Fruit fly (Drosophila melanogaster) whole organism, embryonic: ENCODE results near the gene CG15027.

Experiments used
- CG10321 ChIP-seq: fragments of 200-800 bp; sonication (Bioruptor generic); IDR thresholded peaks from 2 replicates; pipeline ENCODE4 v1.3.6; 2022; ENCODE audit warnings: missing biosample characterization, missing genetic modification characterization
- CG11504 ChIP-seq: fragments of 200-800 bp; sonication (Bioruptor generic); optimal IDR thresholded peaks from 3 replicates; lab custom pipeline; 2019; ENCODE audit warnings: missing biosample characterization, mild to moderate bottlenecking, missing genetic modification characterization, moderate library complexity
- CG11695 ChIP-seq: fragments of 200-800 bp; sonication (Bioruptor generic); IDR thresholded peaks from 3 replicates; pipeline ENCODE4 v1.3.6; 2022; ENCODE audit warnings: missing biosample characterization, missing genetic modification characterization
- CG11696 ChIP-seq: fragments of 200-800 bp; sonication (Bioruptor generic); IDR thresholded peaks from 2 replicates; pipeline ENCODE4 v1.3.6; 2022; ENCODE audit warnings: missing biosample characterization, missing genetic modification characterization
- CG15514 ChIP-seq: fragments of 200-800 bp; sonication (Bioruptor generic); optimal IDR thresholded peaks from 3 replicates; lab custom pipeline; 2017; ENCODE audit warnings: missing biosample characterization, missing genetic modification characterization, mild to moderate bottlenecking, moderate library complexity, missing genetic modification reagents
- CG15696 ChIP-seq: fragments of 200-800 bp; sonication (Bioruptor generic); optimal IDR thresholded peaks from 2 replicates; lab custom pipeline; 2019; ENCODE audit warnings: missing biosample characterization, mild to moderate bottlenecking, missing genetic modification characterization, moderate library complexity
- CG1602 ChIP-seq: fragments of 200-800 bp; sonication (Bioruptor generic); optimal IDR thresholded peaks from 3 replicates; lab custom pipeline; 2016; ENCODE audit warnings: missing biosample characterization, missing genetic modification characterization
- CG17328 ChIP-seq: fragments of 200-800 bp; sonication (Bioruptor generic); IDR thresholded peaks from 2 replicates; pipeline ENCODE4 v1.3.6; 2022; ENCODE audit warnings: missing biosample characterization, missing genetic modification characterization
- CG17829 ChIP-seq: fragments of 200-800 bp; optimal IDR thresholded peaks from 2 replicates; lab custom pipeline; 2019; ENCODE audit warnings: missing biosample characterization, mild to moderate bottlenecking, missing genetic modification characterization, moderate library complexity
- CG2120 ChIP-seq: fragments of 200-800 bp; sonication (Bioruptor generic); optimal IDR thresholded peaks from 3 replicates; lab custom pipeline; 2016; ENCODE audit warnings: missing biosample characterization, missing genetic modification characterization
- CG30020 ChIP-seq: fragments of 200-800 bp; optimal IDR thresholded peaks from 2 replicates; lab custom pipeline; 2019; ENCODE audit warnings: missing biosample characterization, mild to moderate bottlenecking, missing genetic modification characterization, moderate library complexity
- CG34422 ChIP-seq: fragments of 200-800 bp; sonication (Bioruptor generic); IDR thresholded peaks from 3 replicates; pipeline ENCODE4 v1.3.6; 2022; ENCODE audit warnings: missing biosample characterization, missing genetic modification characterization
- CG4328 ChIP-seq: fragments of 200-800 bp; sonication (Bioruptor generic); optimal IDR thresholded peaks from 3 replicates; lab custom pipeline; 2017; ENCODE audit warnings: missing biosample characterization, missing genetic modification reagents, missing genetic modification characterization
- CG4360 ChIP-seq: fragments of 200-800 bp; sonication (Bioruptor generic); IDR thresholded peaks from 2 replicates; pipeline ENCODE4 v1.3.6; 2022; ENCODE audit warnings: missing biosample characterization, missing genetic modification characterization
- CG4404 ChIP-seq: fragments of 200-800 bp; sonication (Bioruptor generic); IDR thresholded peaks from 2 replicates; pipeline ENCODE4 v1.3.6; 2022; ENCODE audit warnings: missing biosample characterization, missing genetic modification characterization
- E2f2 ChIP-seq: fragments of 200-800 bp; sonication (Bioruptor generic); IDR thresholded peaks from 2 replicates; pipeline ENCODE4 v1.3.6; 2022; ENCODE audit warnings: missing biosample characterization, missing genetic modification characterization
- Fer1 ChIP-seq: fragments of 200-800 bp; sonication (Bioruptor generic); optimal IDR thresholded peaks from 2 replicates; lab custom pipeline; 2017; ENCODE audit warnings: missing biosample characterization, mild to moderate bottlenecking, missing genetic modification characterization
- HmgD ChIP-seq: fragments of 200-800 bp; sonication (Bioruptor generic); optimal IDR thresholded peaks from 3 replicates; lab custom pipeline; 2016; ENCODE audit warnings: missing biosample characterization, missing genetic modification characterization
- Hr3 ChIP-seq: fragments of 200-800 bp; sonication (Bioruptor generic); optimal IDR thresholded peaks from 3 replicates; lab custom pipeline; 2016; ENCODE audit warnings: missing biosample characterization, missing genetic modification characterization
- Hsf ChIP-seq: fragments of 200-800 bp; sonication (Bioruptor generic); optimal IDR thresholded peaks from 3 replicates; lab custom pipeline; 2016; ENCODE audit warnings: missing biosample characterization, missing genetic modification characterization
- Jarid2 ChIP-seq: fragments of 200-800 bp; sonication (Bioruptor generic); optimal IDR thresholded peaks from 3 replicates; lab custom pipeline; 2017; ENCODE audit warnings: mild to moderate bottlenecking, missing biosample characterization, missing genetic modification reagents, missing genetic modification characterization
- Mrtf ChIP-seq: fragments of 200-800 bp; sonication (Bioruptor generic); IDR thresholded peaks from 3 replicates; pipeline ENCODE4 v1.3.6; 2022; ENCODE audit warnings: missing biosample characterization, missing genetic modification characterization
- NfI ChIP-seq: fragments of 200-800 bp; sonication (Bioruptor generic); optimal IDR thresholded peaks from 3 replicates; lab custom pipeline; 2018; ENCODE audit warnings: missing biosample characterization, mild to moderate bottlenecking, missing genetic modification characterization, moderate library complexity
- Oaz ChIP-seq: fragments of 200-800 bp; sonication (Bioruptor generic); IDR thresholded peaks from 2 replicates; pipeline ENCODE4 v1.3.6; 2022; ENCODE audit warnings: missing biosample characterization, missing genetic modification characterization
- Poxn ChIP-seq: fragments of 200-800 bp; sonication (Bioruptor generic); IDR thresholded peaks from 2 replicates; pipeline ENCODE4 v1.3.6; 2022; ENCODE audit warnings: missing biosample characterization, missing genetic modification characterization
- Six4 ChIP-seq: fragments of 200-800 bp; sonication (Bioruptor generic); optimal IDR thresholded peaks from 2 replicates; lab custom pipeline; 2016; ENCODE audit warnings: missing biosample characterization, missing genetic modification characterization
- Tbp ChIP-seq: fragments of >200 bp; optimal IDR thresholded peaks from 2 replicates; lab custom pipeline; 2018; ENCODE audit warnings: missing biosample characterization, missing genetic modification characterization
- Xrp1 ChIP-seq: fragments of 200-800 bp; sonication (Bioruptor generic); IDR thresholded peaks from 2 replicates; pipeline ENCODE4 v1.3.6; 2022; ENCODE audit warnings: missing biosample characterization, missing genetic modification characterization
- ase ChIP-seq: fragments of 200-800 bp; sonication (Bioruptor generic); IDR thresholded peaks from 3 replicates; pipeline ENCODE4 v1.3.6; 2022; ENCODE audit warnings: missing biosample characterization, missing genetic modification characterization
- bowl ChIP-seq: fragments of 200-800 bp; sonication (Bioruptor generic); IDR thresholded peaks from 2 replicates; pipeline ENCODE4 v1.3.6; 2022; ENCODE audit warnings: missing biosample characterization, missing genetic modification characterization
- btn ChIP-seq: fragments of 200-800 bp; sonication (Bioruptor generic); optimal IDR thresholded peaks from 2 replicates; lab custom pipeline; 2016; ENCODE audit warnings: missing biosample characterization, missing genetic modification characterization
- cad ChIP-seq: fragments of >200 bp; optimal IDR thresholded peaks from 2 replicates; lab custom pipeline; 2017; ENCODE audit warnings: missing biosample characterization, missing genetic modification characterization
- chif ChIP-seq, 2 experiments: fragments of 200-800 bp; sonication (Bioruptor generic); optimal IDR thresholded peaks; 3 replicates each; lab custom pipeline; 2016; ENCODE audit warnings: missing biosample characterization in 2 of 2, missing genetic modification characterization in 2 of 2
- chinmo ChIP-seq: fragments of 200-800 bp; sonication (Bioruptor generic); IDR thresholded peaks from 4 replicates; pipeline ENCODE4 v1.3.6; 2022; ENCODE audit warnings: missing biosample characterization, missing genetic modification characterization; ENCODE audit not compliant: partially characterized antibody
- crp ChIP-seq, 2 experiments: fragments of 200-800 bp; sonication (Bioruptor generic); optimal IDR thresholded peaks; 2 replicates in 1 of 2; 3 replicates in 1 of 2; lab custom pipeline; 2017; ENCODE audit warnings: missing biosample characterization in 2 of 2, missing genetic modification characterization in 2 of 2, mild to moderate bottlenecking in 1 of 2, moderate library complexity in 1 of 2
- ewg ChIP-seq: fragments of 200-800 bp; sonication (Bioruptor generic); optimal IDR thresholded peaks from 3 replicates; lab custom pipeline; 2017; ENCODE audit warnings: mild to moderate bottlenecking, missing biosample characterization, missing genetic modification reagents, missing genetic modification characterization
- exex ChIP-seq: fragments of 200-800 bp; sonication (Bioruptor generic); optimal IDR thresholded peaks from 4 replicates; lab custom pipeline; 2018; ENCODE audit warnings: missing biosample characterization, mild to moderate bottlenecking, missing genetic modification characterization, moderate library complexity
- fru ChIP-seq: fragments of >200 bp; optimal IDR thresholded peaks from 2 replicates; lab custom pipeline; 2017
- gcm2 ChIP-seq: fragments of 200-800 bp; sonication (Bioruptor generic); optimal IDR thresholded peaks from 2 replicates; lab custom pipeline; 2016; ENCODE audit warnings: missing biosample characterization, missing genetic modification characterization
- mirr ChIP-seq: fragments of 200-800 bp; sonication (Bioruptor generic); optimal IDR thresholded peaks from 3 replicates; lab custom pipeline; 2018; ENCODE audit warnings: missing biosample characterization, mild to moderate bottlenecking, missing genetic modification characterization
- pb ChIP-seq: fragments of 200-800 bp; sonication (Bioruptor generic); optimal IDR thresholded peaks from 3 replicates; lab custom pipeline; 2016; ENCODE audit warnings: missing biosample characterization, missing genetic modification characterization
- pho ChIP-seq: fragments of 200-800 bp; sonication (Bioruptor generic); optimal IDR thresholded peaks from 2 replicates; lab custom pipeline; 2016; ENCODE audit warnings: missing biosample characterization, missing genetic modification characterization
- phol ChIP-seq: fragments of 200-800 bp; sonication (Bioruptor generic); optimal IDR thresholded peaks from 3 replicates; lab custom pipeline; 2018; ENCODE audit warnings: missing biosample characterization, mild to moderate bottlenecking, missing genetic modification characterization, moderate library complexity
- pita ChIP-seq: fragments of 200-800 bp; sonication (Bioruptor generic); optimal IDR thresholded peaks from 2 replicates; lab custom pipeline; 2017; ENCODE audit warnings: missing biosample characterization, mild to moderate bottlenecking, missing genetic modification characterization
- run ChIP-seq: fragments of 200-800 bp; sonication (Bioruptor generic); optimal IDR thresholded peaks from 3 replicates; lab custom pipeline; 2018; ENCODE audit warnings: missing biosample characterization, mild to moderate bottlenecking, missing genetic modification characterization
- seq ChIP-seq: fragments of 200-800 bp; sonication (Bioruptor generic); IDR thresholded peaks from 2 replicates; pipeline ENCODE4 v1.3.6; 2022; ENCODE audit warnings: missing biosample characterization, missing genetic modification characterization
- sisA ChIP-seq: fragments of 200-800 bp; sonication (Bioruptor generic); IDR thresholded peaks from 2 replicates; pipeline ENCODE4 v1.3.6; 2022; ENCODE audit warnings: missing biosample characterization, missing genetic modification characterization
- sug ChIP-seq: fragments of 200-800 bp; optimal IDR thresholded peaks from 2 replicates; lab custom pipeline; 2019; ENCODE audit warnings: missing biosample characterization, mild to moderate bottlenecking, missing genetic modification characterization, moderate library complexity
- unc-4 ChIP-seq: fragments of 200-800 bp; sonication (Bioruptor generic); IDR thresholded peaks from 2 replicates; pipeline ENCODE4 v1.3.6; 2022; ENCODE audit warnings: missing biosample characterization, missing genetic modification characterization; ENCODE audit not compliant: partially characterized antibody
- wor ChIP-seq: fragments of 200-800 bp; sonication (Bioruptor generic); IDR thresholded peaks from 2 replicates; pipeline ENCODE4 v1.3.6; 2022; ENCODE audit warnings: missing biosample characterization, missing genetic modification characterization
- zf30C ChIP-seq: fragments of 200-800 bp; sonication (Bioruptor generic); optimal IDR thresholded peaks from 3 replicates; lab custom pipeline; 2018; ENCODE audit warnings: missing biosample characterization, mild to moderate bottlenecking, missing genetic modification characterization
- zfh2 ChIP-seq: fragments of 200-800 bp; sonication (Bioruptor generic); optimal IDR thresholded peaks from 2 replicates; lab custom pipeline; 2016; ENCODE audit warnings: missing biosample characterization, missing genetic modification characterization

CG15027 gene

DNA sequence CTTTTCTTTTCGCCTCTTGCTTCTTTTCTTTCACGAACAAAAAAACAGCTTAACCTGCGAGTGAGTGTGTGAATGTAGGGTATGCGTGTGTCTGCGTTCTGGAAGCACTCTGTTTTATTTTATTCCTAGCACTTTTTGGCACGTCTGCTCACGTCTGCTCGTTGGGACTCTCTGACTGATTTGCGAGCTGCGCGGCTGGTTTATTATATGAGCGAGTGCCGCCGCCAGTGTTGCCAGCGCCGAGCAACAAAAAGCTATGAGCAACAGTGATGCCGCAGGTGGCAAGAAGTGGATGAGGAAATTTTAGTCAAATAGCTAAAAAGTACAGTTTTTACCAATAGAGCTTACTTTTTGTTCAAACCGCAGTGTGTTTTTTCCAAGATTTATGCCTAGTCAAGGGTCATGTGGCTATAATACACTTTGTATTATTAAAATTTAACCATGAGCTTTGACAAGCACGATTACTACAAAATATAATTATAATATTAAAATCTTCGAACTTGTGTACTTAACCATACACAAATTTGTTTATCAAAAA lies 9.5 kb downstream of the CG15027 start, which contains the start of gene Lsd-2 (continued):
- no peak for TF ChIP-seq CG4360
- TF ChIP-seq Xrp1 = peak; percentile 12; the same call in 1 of the 2 replicates
- TF ChIP-seq chinmo (GFP tag; lab: Robert Waterston, UW) = peak; percentile 60; the same call in 1 of the 4 replicates
- 0 out of 2 replicates have a peak, but pooled peaks have one; percentile 13 for TF ChIP-seq sisA (GFP tag; lab: Robert Waterston, UW)
- TF ChIP-seq CG15696 (tag; lab: Kevin White, UChicago) = peak; percentile 29
- no peak for TF ChIP-seq CG17829
- no peak for TF ChIP-seq gcm2 (GFP tag; lab: Kevin White, UChicago)
- 0 out of 3 replicates have a peak, but pooled peaks have one; percentile 47 for TF ChIP-seq CG34422
- TF ChIP-seq unc-4 (GFP tag; lab: Robert Waterston, UW) = no peak
- TF ChIP-seq CG1602 = no peak
- TF ChIP-seq Fer1 (GFP tag; lab: Kevin White, UChicago) = no peak
- TF ChIP-seq CG17328 = no peak
- peak; percentile 90 for TF ChIP-seq Jarid2 (GFP tag; lab: Kevin White, UChicago)
- no peak for TF ChIP-seq ewg (GFP tag; lab: Kevin White, UChicago)
- TF ChIP-seq cad (GFP tag; lab: Kevin White, UChicago) = no peak
- peak; percentile 39 for TF ChIP-seq CG4328 (GFP tag; lab: Kevin White, UChicago)
- TF ChIP-seq pita = no peak
- no peak for TF ChIP-seq zfh2 (GFP tag; lab: Kevin White, UChicago)
- no peak for TF ChIP-seq run (tag; lab: Kevin White, UChicago)
- TF ChIP-seq pb (GFP tag; lab: Kevin White, UChicago) = no peak
- no peak for TF ChIP-seq zf30C (GFP tag; lab: Kevin White, UChicago)
- TF ChIP-seq chif (GFP tag; optimal IDR thresholded peaks at IDR 0.05; lab: Kevin White, UChicago) = no peak
- no peak for TF ChIP-seq wor (GFP tag; lab: Robert Waterston, UW)
- no peak for TF ChIP-seq Tbp (GFP tag; lab: Kevin White, UChicago)
- TF ChIP-seq phol = no peak
- TF ChIP-seq Poxn (GFP tag; lab: Robert Waterston, UW) = no peak
- TF ChIP-seq Six4 = no peak
- TF ChIP-seq CG11696 (GFP tag; lab: Robert Waterston, UW) = no peak
- TF ChIP-seq CG10321 (GFP tag; lab: Robert Waterston, UW) = no peak
- no peak for TF ChIP-seq crp (GFP tag; optimal IDR thresholded peaks at IDR 0.05; lab: Kevin White, UChicago)
- no peak for TF ChIP-seq Hr3 (GFP tag; lab: Kevin White, UChicago)
- no peak for TF ChIP-seq Hsf
- no peak for TF ChIP-seq btn (GFP tag; lab: Kevin White, UChicago)
- no peak for TF ChIP-seq fru (lab: Kevin White, UChicago)
- no peak for TF ChIP-seq CG30020 (tag; lab: Kevin White, UChicago)
- peak; percentile 38 for TF ChIP-seq CG2120
- TF ChIP-seq NfI (GFP tag; lab: Kevin White, UChicago) = peak; percentile 0
- TF ChIP-seq E2f2 (GFP tag; lab: Robert Waterston, UW) = no peak
- TF ChIP-seq exex (tag; lab: Kevin White, UChicago) = no peak
- TF ChIP-seq pho (GFP tag; lab: Kevin White, UChicago) = no peak
- no peak for TF ChIP-seq seq (GFP tag; lab: Robert Waterston, UW)
- peak; percentile 47 for TF ChIP-seq CG15514 (GFP tag; lab: Kevin White, UChicago)
- peak; percentile 29 for TF ChIP-seq sug (tag; lab: Kevin White, UChicago)
- TF ChIP-seq bowl (GFP tag; lab: Robert Waterston, UW) = no peak
- TF ChIP-seq CG11695 (GFP tag; lab: Robert Waterston, UW) = no peak
- no peak for TF ChIP-seq Oaz (GFP tag; lab: Robert Waterston, UW)
- TF ChIP-seq HmgD = peak; percentile 44
- TF ChIP-seq CG11504 (tag; lab: Kevin White, UChicago) = peak; percentile 94
- no peak for TF ChIP-seq CG4404 (GFP tag; lab: Robert Waterston, UW)
- TF ChIP-seq Mrtf = no peak
- no peak for TF ChIP-seq ase (GFP tag; lab: Robert Waterston, UW)
- TF ChIP-seq mirr (GFP tag; lab: Kevin White, UChicago) = peak; percentile 38
